Worm (Caenorhabditis elegans) whole organism, young adult: ENCODE data around the gene F45B8.5.

Experiments
- lir-1 ChIP-seq: fragments of 200-800 bp; sonication (Bioruptor generic); conservative IDR thresholded peaks from 2 replicates; pipeline ENCODE4 v1.3.6; 2022; ENCODE audit warnings: missing genetic modification reagents, missing genetic modification characterization, missing compliant biosample characterization
- unc-62 ChIP-seq: fragments of 150-350 bp; optimal IDR thresholded peaks from 2 replicates; lab custom pipeline; 2014; ENCODE audit warnings: missing biosample characterization, missing genetic modification reagents, missing genetic modification characterization

DNA sequence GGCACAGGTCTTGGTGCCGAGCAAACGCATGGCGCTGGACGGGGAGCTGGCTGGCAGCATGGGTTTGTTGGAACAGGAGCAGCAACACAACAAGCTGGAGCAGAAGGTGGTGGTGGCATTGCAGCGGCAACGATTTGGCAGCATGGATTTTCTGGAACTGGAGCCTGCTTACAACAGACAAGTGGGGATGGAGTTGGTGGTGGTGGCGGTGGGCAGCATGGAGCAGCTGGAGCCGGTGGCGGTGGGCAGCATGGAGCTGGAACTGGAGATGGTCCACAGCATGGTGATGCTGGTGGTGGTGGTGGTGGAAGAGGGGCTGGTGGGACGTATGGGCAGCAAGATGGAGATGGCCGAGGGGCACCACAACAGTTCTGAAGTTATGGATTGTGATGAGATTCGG is 5.0 kb upstream of the F45B8.5 start:
- TF ChIP-seq lir-1 (GFP tag; lab: Robert Waterston, UW) (no peak), unc-62 (no peak)
